Worm (Caenorhabditis elegans) whole organism, midembryonic: Measurements from ENCODE around the gene C09B8.8.

Experiments used
- T22C8.4 ChIP-seq: fragments of 200-800 bp; sonication (Bioruptor generic); IDR thresholded peaks from 2 replicates; pipeline ENCODE4 v1.3.6; 2022; ENCODE audit warnings: missing genetic modification characterization, missing compliant biosample characterization
- flt-1 ChIP-seq: fragments of 200-800 bp; sonication (Bioruptor generic); IDR thresholded peaks from 2 replicates; pipeline ENCODE4 v1.3.6; 2022; ENCODE audit warnings: missing genetic modification characterization, missing compliant biosample characterization
- klf-2 ChIP-seq: fragments of 200-800 bp; sonication (Bioruptor generic); conservative IDR thresholded peaks from 2 replicates; pipeline ENCODE4 v1.3.6; 2022; ENCODE audit warnings: missing genetic modification reagents, missing genetic modification characterization, missing compliant biosample characterization
- ztf-23 ChIP-seq: fragments of 200-800 bp; sonication (Bioruptor generic); IDR thresholded peaks from 2 replicates; pipeline ENCODE4 v1.3.6; 2022; ENCODE audit warnings: missing genetic modification reagents, missing genetic modification characterization, missing compliant biosample characterization
- ztf-29 ChIP-seq: fragments of 200-800 bp; sonication (Bioruptor generic); IDR thresholded peaks from 2 replicates; pipeline ENCODE4 v1.3.6; 2022; ENCODE audit warnings: missing genetic modification reagents, missing genetic modification characterization, missing compliant biosample characterization

DNA sequence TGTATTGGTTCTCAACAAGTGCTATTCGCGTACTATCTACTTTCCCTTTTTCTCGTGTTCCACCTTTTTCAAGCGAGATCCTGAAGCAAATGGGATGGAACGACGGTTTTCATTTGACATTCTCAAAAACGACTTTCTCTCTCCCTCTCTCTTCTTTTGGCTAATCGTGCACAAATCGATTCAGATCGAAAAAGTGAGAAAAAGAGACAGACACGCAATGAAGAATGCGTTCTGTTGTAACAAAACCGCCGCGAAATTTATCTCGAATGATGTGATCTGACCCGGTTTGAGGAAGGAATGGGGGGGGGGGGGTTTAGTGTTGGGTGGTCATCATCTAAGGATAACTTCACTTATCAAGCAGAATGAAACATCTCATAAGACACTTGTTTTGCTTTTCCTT lies 49.1 kb downstream of the C09B8.8 start:
- TF ChIP-seq klf-2 (GFP tag; lab: Robert Waterston, UW) (no peak), T22C8.4 (GFP tag; lab: Robert Waterston, UW) (no peak), ztf-23 (GFP tag; lab: Robert Waterston, UW) (no peak), flt-1 (GFP tag; lab: Robert Waterston, UW) (no peak), ztf-29 (GFP tag; lab: Robert Waterston, UW) (no peak)
